Fruit fly (Drosophila melanogaster) whole organism, embryonic: ENCODE measurements around the gene eIF3d1.

Experiments
- Bteb2 ChIP-seq: fragments of 200-800 bp; sonication (Bioruptor generic); optimal IDR thresholded peaks from 2 replicates; lab custom pipeline; 2016; ENCODE audit warnings: missing biosample characterization, missing genetic modification characterization
- CG10274 ChIP-seq: fragments of 200-800 bp; sonication (Bioruptor generic); optimal IDR thresholded peaks from 3 replicates; lab custom pipeline; 2017; ENCODE audit warnings: missing biosample characterization, mild to moderate bottlenecking, missing genetic modification characterization
- CG11093 ChIP-seq: fragments of 200-800 bp; sonication (Bioruptor generic); IDR thresholded peaks from 3 replicates; pipeline ENCODE4 v1.3.6; 2022; ENCODE audit warnings: missing biosample characterization, missing genetic modification characterization
- CG12659 ChIP-seq: fragments of 200-800 bp; sonication (Bioruptor generic); optimal IDR thresholded peaks from 3 replicates; lab custom pipeline; 2017; ENCODE audit warnings: mild to moderate bottlenecking, missing biosample characterization, missing genetic modification reagents, missing genetic modification characterization
- CG17186 ChIP-seq: fragments of 200-800 bp; sonication (Bioruptor generic); optimal IDR thresholded peaks from 3 replicates; lab custom pipeline; 2017; ENCODE audit warnings: missing biosample characterization, missing genetic modification reagents, missing genetic modification characterization
- CG17359 ChIP-seq: fragments of 200-800 bp; sonication (Bioruptor generic); optimal IDR thresholded peaks from 3 replicates; lab custom pipeline; 2018; ENCODE audit warnings: missing biosample characterization, mild to moderate bottlenecking, missing genetic modification characterization, moderate library complexity
- CG17802 ChIP-seq: fragments of 200-800 bp; sonication (Bioruptor generic); optimal IDR thresholded peaks from 2 replicates; lab custom pipeline; 2018; ENCODE audit warnings: missing biosample characterization, mild to moderate bottlenecking, missing genetic modification characterization, moderate library complexity
- CG1832 ChIP-seq: fragments of 200-800 bp; sonication (Bioruptor generic); optimal IDR thresholded peaks from 2 replicates; lab custom pipeline; 2017; ENCODE audit warnings: missing biosample characterization, mild to moderate bottlenecking, missing genetic modification characterization, inconsistent platforms
- CG18764 ChIP-seq: fragments of 200-800 bp; sonication (Bioruptor generic); optimal IDR thresholded peaks from 3 replicates; lab custom pipeline; 2016; ENCODE audit warnings: missing biosample characterization, missing genetic modification characterization
- CG2129 ChIP-seq: fragments of 200-800 bp; sonication (Bioruptor generic); IDR thresholded peaks from 2 replicates; pipeline ENCODE4 v1.3.6; 2022; ENCODE audit warnings: missing biosample characterization, missing genetic modification characterization; ENCODE audit not compliant: partially characterized antibody
- CG3065 ChIP-seq: fragments of 200-800 bp; sonication (Bioruptor generic); optimal IDR thresholded peaks from 2 replicates; lab custom pipeline; 2016; ENCODE audit warnings: missing biosample characterization, missing genetic modification characterization
- CG31224 ChIP-seq: fragments of 200-800 bp; sonication (Bioruptor generic); IDR thresholded peaks from 2 replicates; pipeline ENCODE4 v1.3.6; 2022; ENCODE audit warnings: missing biosample characterization, missing genetic modification characterization
- CG3847 ChIP-seq: fragments of 200-800 bp; sonication (Bioruptor generic); IDR thresholded peaks from 2 replicates; pipeline ENCODE4 v1.3.6; 2022; ENCODE audit warnings: missing biosample characterization, missing genetic modification characterization
- CG4730 ChIP-seq: fragments of 200-800 bp; sonication (Bioruptor generic); IDR thresholded peaks from 2 replicates; pipeline ENCODE4 v1.3.6; 2022; ENCODE audit warnings: missing biosample characterization, missing genetic modification characterization
- CG5180 ChIP-seq: fragments of 200-800 bp; sonication (Bioruptor generic); optimal IDR thresholded peaks from 3 replicates; lab custom pipeline; 2017; ENCODE audit warnings: missing biosample characterization, missing genetic modification characterization, mild to moderate bottlenecking, moderate library complexity, missing genetic modification reagents
- CG7357 ChIP-seq: fragments of 200-800 bp; sonication (Bioruptor generic); IDR thresholded peaks from 3 replicates; pipeline ENCODE4 v1.3.6; 2022; ENCODE audit warnings: missing biosample characterization, missing genetic modification characterization
- CG7963 ChIP-seq: fragments of 200-800 bp; sonication (Bioruptor generic); IDR thresholded peaks from 3 replicates; pipeline ENCODE4 v1.3.6; 2022; ENCODE audit warnings: missing biosample characterization, missing genetic modification characterization; ENCODE audit not compliant: partially characterized antibody
- CG8089 ChIP-seq: fragments of 200-800 bp; sonication (Bioruptor generic); optimal IDR thresholded peaks from 3 replicates; lab custom pipeline; 2016; ENCODE audit warnings: missing biosample characterization, missing genetic modification characterization
- CG8359 ChIP-seq: fragments of 200-800 bp; sonication (Bioruptor generic); optimal IDR thresholded peaks from 2 replicates; lab custom pipeline; 2017; ENCODE audit warnings: missing biosample characterization, mild to moderate bottlenecking, missing genetic modification characterization, borderline replicate concordance
- CG8944 ChIP-seq: fragments of 200-800 bp; sonication (Bioruptor generic); optimal IDR thresholded peaks from 3 replicates; lab custom pipeline; 2016; ENCODE audit warnings: missing biosample characterization, missing genetic modification characterization
- CTCF ChIP-seq: fragments of 200-800 bp; sonication (Bioruptor generic); optimal IDR thresholded peaks from 2 replicates; lab custom pipeline; 2017; ENCODE audit warnings: missing biosample characterization, mild to moderate bottlenecking, missing genetic modification characterization, moderate library complexity
- D19A ChIP-seq: fragments of 200-800 bp; optimal IDR thresholded peaks from 3 replicates; lab custom pipeline; 2019; ENCODE audit warnings: missing biosample characterization, mild to moderate bottlenecking, missing genetic modification characterization, moderate library complexity
- Dad ChIP-seq: fragments of 200-800 bp; sonication (Bioruptor generic); optimal IDR thresholded peaks from 3 replicates; lab custom pipeline; 2016; ENCODE audit warnings: missing biosample characterization, missing genetic modification characterization
- Dbx ChIP-seq: fragments of 200-800 bp; sonication (Bioruptor generic); IDR thresholded peaks from 3 replicates; pipeline ENCODE4 v1.3.6; 2022; ENCODE audit warnings: missing biosample characterization, missing genetic modification characterization
- Hr3 ChIP-seq: fragments of 200-800 bp; sonication (Bioruptor generic); optimal IDR thresholded peaks from 3 replicates; lab custom pipeline; 2016; ENCODE audit warnings: missing biosample characterization, missing genetic modification characterization
- Hr51 ChIP-seq, 2 experiments: fragments of 200-800 bp; sonication (Bioruptor generic); optimal IDR thresholded peaks; 2 replicates in 1 of 2; 3 replicates in 1 of 2; lab custom pipeline; 2016 to 2018; ENCODE audit warnings: missing biosample characterization in 2 of 2, missing genetic modification characterization in 2 of 2, mild to moderate bottlenecking in 1 of 2, moderate library complexity in 1 of 2
- Mad ChIP-seq: fragments of 200-800 bp; sonication (Bioruptor generic); optimal IDR thresholded peaks from 2 replicates; lab custom pipeline; 2016; ENCODE audit warnings: missing biosample characterization, missing genetic modification characterization
- NC2α ChIP-seq: fragments of 200-800 bp; sonication (Bioruptor generic); optimal IDR thresholded peaks from 2 replicates; lab custom pipeline; 2016; ENCODE audit warnings: missing biosample characterization, missing genetic modification characterization
- Six4 ChIP-seq: fragments of 200-800 bp; sonication (Bioruptor generic); optimal IDR thresholded peaks from 2 replicates; lab custom pipeline; 2016; ENCODE audit warnings: missing biosample characterization, missing genetic modification characterization
- Sry-β ChIP-seq: fragments of 200-800 bp; sonication (Bioruptor generic); optimal IDR thresholded peaks from 2 replicates; lab custom pipeline; 2018; ENCODE audit warnings: missing biosample characterization, mild to moderate bottlenecking, missing genetic modification characterization, moderate library complexity
- Stat92E ChIP-seq, 3 experiments: fragments of >200 bp in 2 of 3; fragments of 200-800 bp in 1 of 3; sonication (Bioruptor generic) in 1 of 3; optimal IDR thresholded peaks; 2 replicates each; lab custom pipeline; 2017 to 2019; ENCODE audit warnings: missing biosample characterization in 3 of 3, missing genetic modification characterization in 3 of 3, mild to moderate bottlenecking in 1 of 3, moderate library complexity in 1 of 3
- ap ChIP-seq: fragments of 200-800 bp; sonication (Bioruptor generic); IDR thresholded peaks from 2 replicates; pipeline ENCODE4 v1.3.6; 2022; ENCODE audit warnings: missing biosample characterization, missing genetic modification characterization
- bab2 ChIP-seq: fragments of 200-800 bp; sonication (Bioruptor generic); optimal IDR thresholded peaks from 2 replicates; lab custom pipeline; 2016; ENCODE audit warnings: missing biosample characterization, missing genetic modification characterization
- bcd ChIP-seq: fragments of 200-800 bp; sonication (Bioruptor generic); optimal IDR thresholded peaks from 2 replicates; lab custom pipeline; 2017; ENCODE audit warnings: missing biosample characterization, mild to moderate bottlenecking, missing genetic modification characterization
- btn ChIP-seq: fragments of 200-800 bp; sonication (Bioruptor generic); optimal IDR thresholded peaks from 2 replicates; lab custom pipeline; 2016; ENCODE audit warnings: missing biosample characterization, missing genetic modification characterization
- caup ChIP-seq: fragments of 200-800 bp; sonication (Bioruptor generic); optimal IDR thresholded peaks from 3 replicates; lab custom pipeline; 2017; ENCODE audit warnings: missing biosample characterization, mild to moderate bottlenecking, missing genetic modification characterization, moderate library complexity; ENCODE audit not compliant: severe bottlenecking
- dm ChIP-seq: fragments of 200-800 bp; sonication (Bioruptor generic); optimal IDR thresholded peaks from 3 replicates; lab custom pipeline; 2016; ENCODE audit warnings: missing biosample characterization, missing genetic modification characterization
- grn ChIP-seq: fragments of 200-800 bp; sonication (Bioruptor generic); optimal IDR thresholded peaks from 3 replicates; lab custom pipeline; 2017; ENCODE audit warnings: missing biosample characterization, missing genetic modification characterization
- gsb ChIP-seq: fragments of 200-800 bp; sonication (Bioruptor generic); IDR thresholded peaks from 2 replicates; pipeline ENCODE4 v1.3.6; 2022; ENCODE audit warnings: missing biosample characterization, missing genetic modification characterization
- jing ChIP-seq: fragments of 200-800 bp; sonication (Bioruptor generic); optimal IDR thresholded peaks from 2 replicates; lab custom pipeline; 2018; ENCODE audit warnings: missing biosample characterization, mild to moderate bottlenecking, missing genetic modification characterization
- kah ChIP-seq: fragments of 200-800 bp; sonication (Bioruptor generic); optimal IDR thresholded peaks from 2 replicates; lab custom pipeline; 2018; ENCODE audit warnings: missing biosample characterization, mild to moderate bottlenecking, missing genetic modification characterization
- kay ChIP-seq: fragments of 200-800 bp; sonication (Bioruptor generic); optimal IDR thresholded peaks from 2 replicates; lab custom pipeline; 2016; ENCODE audit warnings: missing biosample characterization, missing genetic modification characterization
- lab ChIP-seq: fragments of 200-800 bp; sonication (Bioruptor generic); optimal IDR thresholded peaks from 3 replicates; lab custom pipeline; 2017; ENCODE audit warnings: missing biosample characterization, missing genetic modification characterization, mild to moderate bottlenecking, moderate library complexity, missing genetic modification reagents
- mam ChIP-seq: fragments of 200-800 bp; sonication (Bioruptor generic); optimal IDR thresholded peaks from 3 replicates; lab custom pipeline; 2016; ENCODE audit warnings: missing biosample characterization, missing genetic modification characterization
- mirr ChIP-seq: fragments of 200-800 bp; sonication (Bioruptor generic); optimal IDR thresholded peaks from 3 replicates; lab custom pipeline; 2018; ENCODE audit warnings: missing biosample characterization, mild to moderate bottlenecking, missing genetic modification characterization
- org-1 ChIP-seq: fragments of 200-800 bp; sonication (Bioruptor generic); optimal IDR thresholded peaks from 2 replicates; lab custom pipeline; 2017; ENCODE audit warnings: missing biosample characterization, missing genetic modification characterization
- slbo ChIP-seq: fragments of 200-800 bp; sonication (Bioruptor generic); IDR thresholded peaks from 2 replicates; pipeline ENCODE4 v1.3.6; 2022; ENCODE audit warnings: missing biosample characterization, missing genetic modification characterization
- stc ChIP-seq: fragments of 200-800 bp; sonication (Bioruptor generic); IDR thresholded peaks from 2 replicates; pipeline ENCODE4 v1.3.6; 2022; ENCODE audit warnings: missing biosample characterization, missing genetic modification characterization
- sug ChIP-seq: fragments of 200-800 bp; optimal IDR thresholded peaks from 2 replicates; lab custom pipeline; 2019; ENCODE audit warnings: missing biosample characterization, mild to moderate bottlenecking, missing genetic modification characterization, moderate library complexity

The eIF3d1 gene

dm6 chr3R:23668583-23668982 lies 11.3 kb upstream of the eIF3d1 start (continued):
- no peak for TF ChIP-seq jing
- peak; percentile 12 for TF ChIP-seq CTCF (GFP tag; lab: Kevin White, UChicago)
- TF ChIP-seq CG8089 (GFP tag; lab: Kevin White, UChicago) = no peak
- peak; percentile 52 for TF ChIP-seq mirr (GFP tag; lab: Kevin White, UChicago)
- no peak for TF ChIP-seq slbo (GFP tag; lab: Robert Waterston, UW)
- TF ChIP-seq btn = no peak
- no peak for TF ChIP-seq Hr51 (GFP tag; optimal IDR thresholded peaks at IDR 0.05; lab: Kevin White, UChicago)
- TF ChIP-seq grn (GFP tag; lab: Kevin White, UChicago) = peak; percentile 93
- TF ChIP-seq Hr3 (GFP tag; lab: Kevin White, UChicago) = no peak
- no peak for TF ChIP-seq NC2α (GFP tag; lab: Kevin White, UChicago)
- no peak for TF ChIP-seq gsb (GFP tag; lab: Robert Waterston, UW)
- no peak for TF ChIP-seq bcd (GFP tag; lab: Kevin White, UChicago)
- TF ChIP-seq Mad (GFP tag; lab: Kevin White, UChicago) = no peak
- TF ChIP-seq Stat92E (GFP tag; optimal IDR thresholded peaks at IDR 0.05; lab: Kevin White, UChicago) = no peak
- peak; percentile 18 for TF ChIP-seq sug
- no peak for TF ChIP-seq CG8359

dm6 chr3R:23669401-23670216 lies 10.2 kb upstream of the eIF3d1 start, which contains the start of gene CG31145:
Gene CG31145 (minus strand): TSS chr3R:23669659.
- peak; percentile 94 for TF ChIP-seq CG5180 (GFP tag; lab: Kevin White, UChicago)
- peak; percentile 99 for TF ChIP-seq CG11093 (GFP tag; lab: Robert Waterston, UW)
- TF ChIP-seq bab2 (GFP tag; lab: Kevin White, UChicago) = peak; percentile 100
- no peak for TF ChIP-seq CG2129 (GFP tag; lab: Robert Waterston, UW)
- peak; percentile 100 for TF ChIP-seq CG17359 (tag; lab: Kevin White, UChicago)
- peak; percentile 99 for TF ChIP-seq CG3847 (GFP tag; lab: Robert Waterston, UW)
- TF ChIP-seq CG1832 (GFP tag; lab: Kevin White, UChicago) = no peak
- peak; percentile 98 for TF ChIP-seq ap (GFP tag; lab: Robert Waterston, UW)
- TF ChIP-seq CG17802 (tag; lab: Kevin White, UChicago) = peak; percentile 94
- peak; percentile 99 for TF ChIP-seq kay (GFP tag; lab: Kevin White, UChicago)
- TF ChIP-seq mam (GFP tag; lab: Kevin White, UChicago) = peak; percentile 100
- TF ChIP-seq CG10274 (GFP tag; lab: Kevin White, UChicago) = peak; percentile 97
- TF ChIP-seq lab (GFP tag; lab: Kevin White, UChicago) = peak; percentile 100
- TF ChIP-seq CG8944 = peak; percentile 99
- TF ChIP-seq CG12659 (GFP tag; lab: Kevin White, UChicago) = peak; percentile 100
- peak; percentile 98 for TF ChIP-seq CG7357
- peak; percentile 99 for TF ChIP-seq Dad (GFP tag; lab: Kevin White, UChicago)
- peak; percentile 99 for TF ChIP-seq caup (GFP tag; lab: Kevin White, UChicago)
- peak; percentile 98 for TF ChIP-seq CG31224 (GFP tag; lab: Robert Waterston, UW)
- TF ChIP-seq CG17186 (GFP tag; lab: Kevin White, UChicago) = peak; percentile 96
- TF ChIP-seq CG3065 (GFP tag; lab: Kevin White, UChicago) = peak; percentile 99
- peak; percentile 98 for TF ChIP-seq D19A (tag; lab: Kevin White, UChicago)
- TF ChIP-seq CG4730 = peak; percentile 98
- peak; percentile 99 for TF ChIP-seq dm
- peak; percentile 99 for TF ChIP-seq Dbx
- TF ChIP-seq Six4 = peak; percentile 99
- TF ChIP-seq kah = peak; percentile 97
- TF ChIP-seq org-1 (GFP tag; lab: Kevin White, UChicago) = peak; percentile 100
- peak; percentile 99 for TF ChIP-seq CG18764
- peak; percentile 99 for TF ChIP-seq stc
- peak; percentile 73 for TF ChIP-seq Sry-β (GFP tag; lab: Kevin White, UChicago)
- 0 out of 3 replicates have a peak, but pooled peaks have one; percentile 47 for TF ChIP-seq CG7963 (GFP tag; lab: Robert Waterston, UW)
- peak; percentile 100 for TF ChIP-seq Bteb2 (GFP tag; lab: Kevin White, UChicago)
